Fruit fly (Drosophila melanogaster) whole organism, embryonic: Measurements from ENCODE around the gene nolo.

ENCODE experiments used
- Antp ChIP-seq: fragments of 200-800 bp; sonication (Bioruptor generic); optimal IDR thresholded peaks from 3 replicates; lab custom pipeline; 2016; ENCODE audit warnings: missing biosample characterization, missing genetic modification characterization
- Atf3 ChIP-seq: fragments of 200-800 bp; sonication (Bioruptor generic); optimal IDR thresholded peaks from 3 replicates; lab custom pipeline; 2016; ENCODE audit warnings: missing biosample characterization, missing genetic modification characterization
- CG10979 ChIP-seq: fragments of 200-800 bp; sonication (Bioruptor generic); optimal IDR thresholded peaks from 2 replicates; lab custom pipeline; 2018; ENCODE audit warnings: missing biosample characterization, mild to moderate bottlenecking, missing genetic modification characterization, moderate library complexity
- CG11504 ChIP-seq: fragments of 200-800 bp; sonication (Bioruptor generic); optimal IDR thresholded peaks from 3 replicates; lab custom pipeline; 2019; ENCODE audit warnings: missing biosample characterization, mild to moderate bottlenecking, missing genetic modification characterization, moderate library complexity
- CG12104 ChIP-seq: fragments of 200-800 bp; sonication (Bioruptor generic); optimal IDR thresholded peaks from 3 replicates; lab custom pipeline; 2016; ENCODE audit warnings: missing biosample characterization, missing genetic modification characterization
- CG12155 ChIP-seq: fragments of 200-800 bp; sonication (Bioruptor generic); optimal IDR thresholded peaks from 3 replicates; lab custom pipeline; 2016; ENCODE audit warnings: missing biosample characterization, missing genetic modification characterization
- CG15479 ChIP-seq: fragments of 200-800 bp; sonication (Bioruptor generic); optimal IDR thresholded peaks from 3 replicates; lab custom pipeline; 2019; ENCODE audit warnings: missing biosample characterization, mild to moderate bottlenecking, missing genetic modification characterization, moderate library complexity
- CG16779 ChIP-seq: fragments of 200-800 bp; sonication (Bioruptor generic); IDR thresholded peaks from 2 replicates; pipeline ENCODE4 v1.3.6; 2022; ENCODE audit warnings: missing biosample characterization, missing genetic modification characterization
- CG16813 ChIP-seq: fragments of 200-800 bp; sonication (Bioruptor generic); IDR thresholded peaks from 3 replicates; pipeline ENCODE4 v1.3.6; 2022; ENCODE audit warnings: missing biosample characterization, missing genetic modification characterization; ENCODE audit not compliant: partially characterized antibody
- CG2199 ChIP-seq: fragments of 200-800 bp; sonication (Bioruptor generic); IDR thresholded peaks from 3 replicates; pipeline ENCODE4 v1.3.6; 2022; ENCODE audit warnings: missing biosample characterization, missing genetic modification characterization
- CG2678 ChIP-seq: fragments of 200-800 bp; sonication (Bioruptor generic); optimal IDR thresholded peaks from 3 replicates; lab custom pipeline; 2019; ENCODE audit warnings: missing biosample characterization, mild to moderate bottlenecking, missing genetic modification characterization, moderate library complexity
- CG33213 ChIP-seq: fragments of 200-800 bp; sonication (Bioruptor generic); optimal IDR thresholded peaks from 3 replicates; lab custom pipeline; 2016; ENCODE audit warnings: missing biosample characterization, missing genetic modification characterization
- CG3847 ChIP-seq: fragments of 200-800 bp; sonication (Bioruptor generic); IDR thresholded peaks from 2 replicates; pipeline ENCODE4 v1.3.6; 2022; ENCODE audit warnings: missing biosample characterization, missing genetic modification characterization
- CG42726 ChIP-seq: fragments of 200-800 bp; sonication (Bioruptor generic); IDR thresholded peaks from 2 replicates; pipeline ENCODE4 v1.3.6; 2022; ENCODE audit warnings: missing biosample characterization, missing genetic modification characterization; ENCODE audit not compliant: partially characterized antibody
- CG5180 ChIP-seq: fragments of 200-800 bp; sonication (Bioruptor generic); optimal IDR thresholded peaks from 3 replicates; lab custom pipeline; 2017; ENCODE audit warnings: missing biosample characterization, missing genetic modification characterization, mild to moderate bottlenecking, moderate library complexity, missing genetic modification reagents
- CG5953 ChIP-seq: fragments of 200-800 bp; sonication (Bioruptor generic); IDR thresholded peaks from 2 replicates; pipeline ENCODE4 v1.3.6; 2022; ENCODE audit warnings: missing biosample characterization, missing genetic modification characterization
- CG7271 ChIP-seq: fragments of 200-800 bp; sonication (Bioruptor generic); optimal IDR thresholded peaks from 2 replicates; lab custom pipeline; 2018; ENCODE audit warnings: missing biosample characterization, mild to moderate bottlenecking, missing genetic modification characterization, moderate library complexity
- CG7987 ChIP-seq: fragments of 200-800 bp; sonication (Bioruptor generic); optimal IDR thresholded peaks from 2 replicates; lab custom pipeline; 2018; ENCODE audit warnings: missing biosample characterization, mild to moderate bottlenecking, missing genetic modification characterization, moderate library complexity
- CG9437 ChIP-seq: fragments of 200-800 bp; sonication (Bioruptor generic); optimal IDR thresholded peaks from 2 replicates; lab custom pipeline; 2018; ENCODE audit warnings: missing biosample characterization, mild to moderate bottlenecking, missing genetic modification characterization
- Doc2 ChIP-seq: fragments of 200-800 bp; sonication (Bioruptor generic); IDR thresholded peaks from 2 replicates; pipeline ENCODE4 v1.3.6; 2022; ENCODE audit warnings: missing biosample characterization, missing genetic modification characterization
- E2f2 ChIP-seq: fragments of 200-800 bp; sonication (Bioruptor generic); IDR thresholded peaks from 2 replicates; pipeline ENCODE4 v1.3.6; 2022; ENCODE audit warnings: missing biosample characterization, missing genetic modification characterization
- Elba2 ChIP-seq: fragments of 200-800 bp; sonication (Bioruptor generic); optimal IDR thresholded peaks from 3 replicates; lab custom pipeline; 2016; ENCODE audit warnings: missing biosample characterization, missing genetic modification characterization
- Fer3 ChIP-seq: fragments of 200-800 bp; sonication (Bioruptor generic); optimal IDR thresholded peaks from 2 replicates; lab custom pipeline; 2018; ENCODE audit warnings: missing biosample characterization, mild to moderate bottlenecking, missing genetic modification characterization, moderate library complexity
- HHEX ChIP-seq: fragments of 200-800 bp; sonication (Bioruptor generic); optimal IDR thresholded peaks from 3 replicates; lab custom pipeline; 2017; ENCODE audit warnings: missing biosample characterization, mild to moderate bottlenecking, missing genetic modification characterization, missing genetic modification reagents
- Hr39 ChIP-seq: fragments of >200 bp; optimal IDR thresholded peaks from 2 replicates; lab custom pipeline; 2017
- Hr51 ChIP-seq, 2 experiments: fragments of 200-800 bp; sonication (Bioruptor generic); optimal IDR thresholded peaks; 2 replicates in 1 of 2; 3 replicates in 1 of 2; lab custom pipeline; 2016 to 2018; ENCODE audit warnings: missing biosample characterization in 2 of 2, missing genetic modification characterization in 2 of 2, mild to moderate bottlenecking in 1 of 2, moderate library complexity in 1 of 2
- MBD-R2 ChIP-seq: fragments of 200-800 bp; sonication (Bioruptor generic); IDR thresholded peaks from 2 replicates; pipeline ENCODE4 v1.3.6; 2022; ENCODE audit warnings: missing biosample characterization, missing genetic modification characterization
- Med ChIP-seq: fragments of 200-800 bp; sonication (Bioruptor generic); peaks from one replicate; lab custom pipeline; 2016; ENCODE audit warnings: missing biosample characterization, missing genetic modification characterization, mild to moderate bottlenecking, inconsistent platforms, moderate library complexity
- Oli ChIP-seq: fragments of 200-800 bp; sonication (Bioruptor generic); optimal IDR thresholded peaks from 2 replicates; lab custom pipeline; 2018; ENCODE audit warnings: missing biosample characterization, mild to moderate bottlenecking, missing genetic modification characterization, moderate library complexity
- Six4 ChIP-seq: fragments of 200-800 bp; sonication (Bioruptor generic); optimal IDR thresholded peaks from 2 replicates; lab custom pipeline; 2016; ENCODE audit warnings: missing biosample characterization, missing genetic modification characterization
- Trl ChIP-seq, 3 experiments: fragments of >200 bp in 2 of 3; fragments of 200-800 bp in 1 of 3; sonication (Bioruptor generic) in 1 of 3; optimal IDR thresholded peaks; 2 replicates in 1 of 3; 3 replicates in 2 of 3; lab custom pipeline; 2016 to 2017; ENCODE audit warnings: missing biosample characterization in 1 of 3, missing genetic modification characterization in 1 of 3
- ab ChIP-seq: fragments of 200-800 bp; sonication (Bioruptor generic); optimal IDR thresholded peaks from 2 replicates; lab custom pipeline; 2016; ENCODE audit warnings: missing biosample characterization, missing genetic modification characterization
- al ChIP-seq: fragments of 200-800 bp; sonication (Bioruptor generic); IDR thresholded peaks from 2 replicates; pipeline ENCODE4 v1.3.6; 2022; ENCODE audit warnings: missing biosample characterization, missing genetic modification characterization
- bbx ChIP-seq: fragments of 200-800 bp; sonication (Bioruptor generic); IDR thresholded peaks from 2 replicates; pipeline ENCODE4 v1.3.6; 2022; ENCODE audit warnings: missing biosample characterization, missing genetic modification characterization; ENCODE audit not compliant: partially characterized antibody
- cg ChIP-seq: fragments of 200-800 bp; sonication (Bioruptor generic); optimal IDR thresholded peaks from 3 replicates; lab custom pipeline; 2019; ENCODE audit warnings: missing biosample characterization, mild to moderate bottlenecking, missing genetic modification characterization, moderate library complexity
- chif ChIP-seq, 2 experiments: fragments of 200-800 bp; sonication (Bioruptor generic); optimal IDR thresholded peaks; 3 replicates each; lab custom pipeline; 2016; ENCODE audit warnings: missing biosample characterization in 2 of 2, missing genetic modification characterization in 2 of 2
- chinmo ChIP-seq: fragments of 200-800 bp; sonication (Bioruptor generic); IDR thresholded peaks from 4 replicates; pipeline ENCODE4 v1.3.6; 2022; ENCODE audit warnings: missing biosample characterization, missing genetic modification characterization; ENCODE audit not compliant: partially characterized antibody
- crp ChIP-seq, 2 experiments: fragments of 200-800 bp; sonication (Bioruptor generic); optimal IDR thresholded peaks; 2 replicates in 1 of 2; 3 replicates in 1 of 2; lab custom pipeline; 2017; ENCODE audit warnings: missing biosample characterization in 2 of 2, missing genetic modification characterization in 2 of 2, mild to moderate bottlenecking in 1 of 2, moderate library complexity in 1 of 2
- dpn ChIP-seq, 2 experiments: fragments of 200-800 bp; sonication (Bioruptor generic); optimal IDR thresholded peaks; 3 replicates each; lab custom pipeline; 2016; ENCODE audit warnings: missing biosample characterization in 2 of 2, missing genetic modification characterization in 2 of 2
- eyg ChIP-seq: fragments of 200-800 bp; sonication (Bioruptor generic); optimal IDR thresholded peaks from 3 replicates; lab custom pipeline; 2016; ENCODE audit warnings: missing biosample characterization, missing genetic modification characterization
- lab ChIP-seq: fragments of 200-800 bp; sonication (Bioruptor generic); optimal IDR thresholded peaks from 3 replicates; lab custom pipeline; 2017; ENCODE audit warnings: missing biosample characterization, missing genetic modification characterization, mild to moderate bottlenecking, moderate library complexity, missing genetic modification reagents
- luna ChIP-seq: fragments of 200-800 bp; sonication (Bioruptor generic); optimal IDR thresholded peaks from 2 replicates; lab custom pipeline; 2016; ENCODE audit warnings: missing biosample characterization, missing genetic modification characterization
- nau ChIP-seq: fragments of 200-800 bp; sonication (Bioruptor generic); optimal IDR thresholded peaks from 3 replicates; lab custom pipeline; 2017; ENCODE audit warnings: missing biosample characterization, mild to moderate bottlenecking, missing genetic modification characterization, missing genetic modification reagents
- pros ChIP-seq: fragments of 200-800 bp; sonication (Bioruptor generic); optimal IDR thresholded peaks from 3 replicates; lab custom pipeline; 2019; ENCODE audit warnings: missing biosample characterization, mild to moderate bottlenecking, missing genetic modification characterization, moderate library complexity
- pum ChIP-seq: fragments of 200-800 bp; sonication (Bioruptor generic); optimal IDR thresholded peaks from 2 replicates; lab custom pipeline; 2016; ENCODE audit warnings: missing biosample characterization, missing genetic modification characterization
- pzg ChIP-seq: fragments of 200-800 bp; sonication (Bioruptor generic); optimal IDR thresholded peaks from 3 replicates; lab custom pipeline; 2018; ENCODE audit warnings: missing biosample characterization, mild to moderate bottlenecking, missing genetic modification characterization, moderate library complexity
- rib ChIP-seq: fragments of 200-800 bp; sonication (Bioruptor generic); IDR thresholded peaks from 2 replicates; pipeline ENCODE4 v1.3.6; 2022; ENCODE audit warnings: missing biosample characterization, missing genetic modification characterization
- sd ChIP-seq: fragments of 200-800 bp; sonication (Bioruptor generic); optimal IDR thresholded peaks from 3 replicates; lab custom pipeline; 2018; ENCODE audit warnings: missing biosample characterization, mild to moderate bottlenecking, missing genetic modification characterization, moderate library complexity
- sens ChIP-seq: fragments of 200-800 bp; sonication (Bioruptor generic); peaks from one replicate; lab custom pipeline; 2016; ENCODE audit warnings: missing biosample characterization, missing genetic modification characterization
- sima ChIP-seq: fragments of 200-800 bp; sonication (Bioruptor generic); optimal IDR thresholded peaks from 2 replicates; lab custom pipeline; 2016; ENCODE audit warnings: missing biosample characterization, missing genetic modification characterization

Gene nolo

DNA sequence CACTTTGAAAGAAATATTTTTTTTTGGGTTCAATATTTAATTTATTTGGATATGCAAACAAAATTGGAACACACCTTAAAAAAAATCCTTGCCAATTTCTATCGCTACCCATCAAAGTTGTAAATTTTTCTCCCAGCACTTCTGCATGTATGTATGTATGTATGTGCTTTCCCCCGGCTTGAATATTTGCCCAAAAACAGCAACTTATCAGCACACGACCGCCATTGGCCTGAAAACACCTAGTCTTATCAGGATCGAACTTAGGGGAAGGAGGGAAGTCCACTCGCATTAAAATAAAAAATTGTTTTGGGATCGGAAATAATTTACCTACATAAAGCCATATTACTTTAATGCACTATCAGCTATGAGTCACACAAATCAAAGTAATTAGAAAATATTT, 70.1 kb downstream of the nolo start (continued):
- TF ChIP-seq CG16813 (no peak), CG2678 (tag; lab: Kevin White, UChicago) (peak; percentile 31), Hr39 (lab: Kevin White, UChicago) (no peak), eyg (GFP tag; lab: Kevin White, UChicago) (no peak), CG12104 (GFP tag; lab: Kevin White, UChicago) (no peak), CG5953 (no peak), CG16779 (no peak), Fer3 (tag; lab: Kevin White, UChicago) (peak; percentile 3), pum (no peak), Antp (no peak), CG3847 (GFP tag; lab: Robert Waterston, UW) (no peak), dpn (GFP tag; optimal IDR thresholded peaks at IDR 0.05; lab: Kevin White, UChicago) (no peak), sima (GFP tag; lab: Kevin White, UChicago) (no peak), chif (GFP tag; optimal IDR thresholded peaks at IDR 0.05; lab: Kevin White, UChicago) (no peak), CG7987 (GFP tag; lab: Kevin White, UChicago) (no peak), al (no peak), lab (GFP tag; lab: Kevin White, UChicago) (no peak), E2f2 (GFP tag; lab: Robert Waterston, UW) (no peak), CG42726 (GFP tag; lab: Robert Waterston, UW) (no peak), pzg (no peak), pros (GFP tag; lab: Kevin White, UChicago) (no peak), Atf3 (GFP tag; lab: Kevin White, UChicago) (no peak), rib (GFP tag; lab: Robert Waterston, UW) (no peak; the same call in 1 of the 2 replicates), Six4 (GFP tag; lab: Kevin White, UChicago) (no peak), CG12155 (GFP tag; lab: Kevin White, UChicago) (no peak), luna (GFP tag; lab: Kevin White, UChicago) (no peak)
- TF ChIP-seq, all 482 proteins: peak for 12

DNA sequence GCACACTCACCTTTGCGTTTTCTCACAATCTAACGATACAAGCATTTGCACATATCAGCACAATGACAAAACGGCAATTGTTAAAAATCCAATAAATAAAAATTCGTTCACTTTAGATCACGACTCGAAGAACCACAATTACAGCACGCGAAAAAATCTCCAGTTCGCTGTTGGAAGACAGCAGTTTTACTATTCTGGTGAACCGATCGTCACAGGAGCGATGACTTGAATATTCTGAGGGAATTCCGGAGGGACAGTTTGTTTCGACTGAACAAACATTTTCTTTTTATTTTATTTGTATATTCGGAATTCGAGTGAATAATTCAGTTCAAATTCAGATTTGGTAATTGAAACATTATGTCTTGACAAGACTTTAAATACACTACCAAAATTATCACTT, 71.4 kb downstream of the nolo start:
- TF ChIP-seq CG2199 = peak; percentile 99
- no peak for TF ChIP-seq ab
- no peak for TF ChIP-seq CG7271 (tag; lab: Kevin White, UChicago)
- no peak for TF ChIP-seq HHEX (GFP tag; lab: Kevin White, UChicago)
- no peak for TF ChIP-seq Oli
- TF ChIP-seq Trl (optimal IDR thresholded peaks at IDR 0.05; lab: Kevin White, UChicago) = no peak
- TF ChIP-seq Trl (GFP tag; optimal IDR thresholded peaks at IDR 0.05; lab: Kevin White, UChicago) = no peak
- TF ChIP-seq Doc2 (GFP tag; lab: Robert Waterston, UW) = no peak
- TF ChIP-seq, all 482 proteins: peak for 1

DNA sequence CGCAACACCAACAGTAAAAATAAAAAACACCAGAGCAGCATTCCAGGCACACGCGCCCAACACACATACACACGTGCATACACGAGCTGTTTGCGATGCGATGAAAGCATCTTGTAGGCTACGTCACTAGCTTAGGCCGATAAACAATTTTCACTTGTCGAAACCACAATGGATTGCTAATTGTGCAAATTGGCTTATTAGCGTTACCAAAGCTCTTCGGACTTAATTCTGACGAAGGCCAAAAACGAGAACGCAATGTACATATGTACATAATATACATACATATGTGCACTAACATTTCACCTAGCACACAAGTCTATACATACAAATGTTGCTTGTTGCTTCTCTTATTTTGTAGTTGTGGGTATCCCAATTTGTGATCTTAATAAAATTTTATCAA, 72.8 kb downstream of the nolo start:
- TF ChIP-seq CG15479 (GFP tag; lab: Kevin White, UChicago) = peak; percentile 54
- peak; percentile 33 for TF ChIP-seq nau (GFP tag; lab: Kevin White, UChicago)
- peak; percentile 11 for TF ChIP-seq CG11504 (tag; lab: Kevin White, UChicago)
- no peak for TF ChIP-seq MBD-R2 (GFP tag; lab: Robert Waterston, UW)
- TF ChIP-seq cg (GFP tag; lab: Kevin White, UChicago) = peak; percentile 53
- peak; percentile 79 for TF ChIP-seq sd (tag; lab: Kevin White, UChicago)
- 0 out of 4 replicates have a peak, but pooled peaks have one; percentile 6 for TF ChIP-seq chinmo (GFP tag; lab: Robert Waterston, UW)
- TF ChIP-seq CG9437 = no peak
- peak; percentile 62 for TF ChIP-seq CG5180 (GFP tag; lab: Kevin White, UChicago)
- peak; percentile 7 for TF ChIP-seq CG10979 (tag; lab: Kevin White, UChicago)
- TF ChIP-seq Elba2 (GFP tag; lab: Kevin White, UChicago) = peak; percentile 38
- TF ChIP-seq sens (GFP tag; lab: Kevin White, UChicago) = peak; percentile 72
- peak; percentile 37; the same call in 1 of the 2 replicates for TF ChIP-seq bbx (GFP tag; lab: Robert Waterston, UW)
- TF ChIP-seq crp (GFP tag; optimal IDR thresholded peaks at IDR 0.05; lab: Kevin White, UChicago) = no peak
- no peak for TF ChIP-seq Hr51 (GFP tag; optimal IDR thresholded peaks at IDR 0.05; lab: Kevin White, UChicago)
- TF ChIP-seq CG33213 (GFP tag; lab: Kevin White, UChicago) = peak; percentile 2
- TF ChIP-seq Med (GFP tag; lab: Kevin White, UChicago) = peak; percentile 22
- TF ChIP-seq, all 482 proteins: peak for 13
